Worm (Caenorhabditis elegans) whole organism, early embryonic: ENCODE data around the gene T28A11.22.

Source experiments
- B0310.2 ChIP-seq: sonication (generic microtip); optimal IDR thresholded peaks from 2 replicates; lab custom pipeline; 2016; ENCODE audit warnings: mild to moderate bottlenecking, missing genetic modification characterization, missing compliant biosample characterization
- F13C5.2 ChIP-seq: sonication (generic microtip); optimal IDR thresholded peaks from 2 replicates; lab custom pipeline; 2017; ENCODE audit warnings: mild to moderate bottlenecking, missing genetic modification characterization, inconsistent platforms, missing compliant biosample characterization
- aly-1 ChIP-seq: sonication (generic microtip); optimal IDR thresholded peaks from 2 replicates; lab custom pipeline; 2016; ENCODE audit warnings: missing genetic modification characterization, missing compliant biosample characterization
- ama-1 ChIP-seq: fragments of 150-350 bp; optimal IDR thresholded peaks from 2 replicates; lab custom pipeline; 2014
- ceh-13 ChIP-seq: fragments of 200-800 bp; sonication (Bioruptor generic); optimal IDR thresholded peaks from 2 replicates; lab custom pipeline; 2018; ENCODE audit warnings: mild to moderate bottlenecking, missing genetic modification characterization, missing compliant biosample characterization
- ceh-36 ChIP-seq: sonication (generic microtip); optimal IDR thresholded peaks from 2 replicates; lab custom pipeline; 2016; ENCODE audit warnings: missing genetic modification characterization, inconsistent platforms, missing compliant biosample characterization
- ets-7 ChIP-seq: sonication (generic microtip); optimal IDR thresholded peaks from 2 replicates; lab custom pipeline; 2016; ENCODE audit warnings: missing genotype, missing genetic modification characterization, missing compliant biosample characterization
- flt-1 ChIP-seq: fragments of 200-800 bp; sonication (Bioruptor generic); IDR thresholded peaks from 2 replicates; pipeline ENCODE4 v1.3.6; 2022; ENCODE audit warnings: missing genetic modification characterization, missing compliant biosample characterization
- hmbx-1 ChIP-seq: sonication (generic microtip); optimal IDR thresholded peaks from 2 replicates; lab custom pipeline; 2016; ENCODE audit warnings: mild to moderate bottlenecking, missing genetic modification characterization, missing compliant biosample characterization
- hmg-4 ChIP-seq: fragments of 200-800 bp; sonication (Bioruptor generic); optimal IDR thresholded peaks from 2 replicates; lab custom pipeline; 2018; ENCODE audit warnings: mild to moderate bottlenecking, missing genetic modification characterization, missing compliant biosample characterization
- hnd-1 ChIP-seq: sonication (generic microtip); optimal IDR thresholded peaks from 2 replicates; lab custom pipeline; 2016; ENCODE audit warnings: missing genetic modification characterization, missing compliant biosample characterization
- pes-1 ChIP-seq: fragments of 200-800 bp; sonication (Bioruptor generic); IDR thresholded peaks from 2 replicates; pipeline ENCODE4 v1.3.6; 2022; ENCODE audit warnings: missing genetic modification reagents, missing genetic modification characterization, missing compliant biosample characterization
- scrt-1 ChIP-seq: fragments of 200-800 bp; sonication (Bioruptor generic); IDR thresholded peaks from 2 replicates; pipeline ENCODE4 v1.3.6; 2022; ENCODE audit warnings: missing genetic modification characterization, missing compliant biosample characterization
- sea-1 ChIP-seq: fragments of 200-800 bp; sonication (Bioruptor generic); conservative IDR thresholded peaks from 2 replicates; pipeline ENCODE4 v1.3.6; 2022; ENCODE audit warnings: missing genetic modification characterization, missing compliant biosample characterization
- tbx-11 ChIP-seq: fragments of 200-800 bp; sonication (Bioruptor generic); IDR thresholded peaks from 2 replicates; pipeline ENCODE4 v1.3.6; 2022; ENCODE audit warnings: missing genetic modification characterization, missing compliant biosample characterization
- tbx-37 ChIP-seq: fragments of 200-800 bp; sonication (Bioruptor generic); conservative IDR thresholded peaks from 2 replicates; pipeline ENCODE4 v1.3.6; 2022; ENCODE audit warnings: missing genetic modification reagents, missing genetic modification characterization, missing compliant biosample characterization
- tra-4 ChIP-seq: sonication (generic microtip); optimal IDR thresholded peaks from 2 replicates; lab custom pipeline; 2017; ENCODE audit warnings: missing genetic modification characterization, missing compliant biosample characterization

T28A11.22 gene

DNA sequence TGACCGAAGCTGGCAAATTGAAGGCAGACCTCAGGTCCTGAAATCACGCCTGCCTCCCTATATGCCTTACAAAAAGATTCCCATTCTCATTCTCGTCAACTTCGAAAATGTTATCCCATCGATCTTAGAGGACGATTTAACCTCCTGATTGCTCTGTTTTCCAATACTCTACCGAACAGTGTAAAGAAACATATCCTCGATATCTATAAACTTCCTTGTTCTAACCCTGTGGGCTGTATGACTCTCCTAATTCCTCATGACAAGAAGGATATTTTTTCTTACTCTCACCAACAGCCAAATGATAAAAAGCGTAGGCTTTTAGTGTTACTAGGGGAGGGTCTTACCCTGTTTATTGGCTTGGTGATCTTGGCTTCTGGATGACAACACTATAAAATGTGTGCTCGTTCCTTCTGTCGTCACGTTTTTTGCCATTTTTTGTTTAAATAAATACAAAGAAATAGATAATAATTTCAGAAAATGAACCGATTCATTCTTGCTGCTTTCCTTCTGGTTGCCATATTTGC is 16.3 kb downstream of the T28A11.22 start, which contains the start of gene T28A11.4:
Gene T28A11.4, plus strand, starts transcription at position 474 of the 524 bp plus-strand sequence.
- TF ChIP-seq sea-1 (GFP tag; lab: Robert Waterston, UW) (no peak), ceh-13 (no peak), hmg-4 (no peak)

- TF ChIP-seq tbx-11 (GFP tag; lab: Robert Waterston, UW) (no peak), aly-1 (tag; lab: Kevin White, UChicago) (no peak), pes-1 (GFP tag; lab: Robert Waterston, UW) (no peak), F13C5.2 (tag; lab: Kevin White, UChicago) (no peak), ama-1 (lab: Kevin White, UChicago) (no peak), tbx-37 (GFP tag; lab: Robert Waterston, UW) (no peak)
Measured at ce11 chrV:3275033-3275432, 17.7 kb downstream of the T28A11.22 start, which contains the start of gene T28A11.3. T28A11.3 (plus strand) TSS chrV:3275333.

ce11 chrV:3276184-3276583 is 18.8 kb downstream of the T28A11.22 start:
- TF ChIP-seq pes-1 (GFP tag; lab: Robert Waterston, UW) (no peak), flt-1 (GFP tag; lab: Robert Waterston, UW) (no peak), tbx-37 (GFP tag; lab: Robert Waterston, UW) (no peak), sea-1 (GFP tag; lab: Robert Waterston, UW) (no peak), ama-1 (lab: Kevin White, UChicago) (no peak), scrt-1 (GFP tag; lab: Robert Waterston, UW) (no peak), ceh-13 (no peak), ets-7 (tag; lab: Kevin White, UChicago) (no peak), tra-4 (tag; lab: Kevin White, UChicago) (no peak), F13C5.2 (tag; lab: Kevin White, UChicago) (no peak), aly-1 (tag; lab: Kevin White, UChicago) (no peak), tbx-11 (GFP tag; lab: Robert Waterston, UW) (no peak), hnd-1 (no peak), ceh-36 (tag; lab: Kevin White, UChicago) (no peak), B0310.2 (tag; lab: Kevin White, UChicago) (no peak), hmbx-1 (tag; lab: Kevin White, UChicago) (no peak), hmg-4 (no peak)

ce11 chrV:3278101-3278639 is 20.8 kb downstream of the T28A11.22 start, which contains the start of gene fbxa-64:
fbxa-64 (minus strand) TSS chrV:3278151.
- TF ChIP-seq F13C5.2 (tag; lab: Kevin White, UChicago) (no peak), hmg-4 (no peak), sea-1 (GFP tag; lab: Robert Waterston, UW) (no peak), ets-7 (tag; lab: Kevin White, UChicago) (no peak), hmbx-1 (tag; lab: Kevin White, UChicago) (no peak), ceh-36 (tag; lab: Kevin White, UChicago) (no peak), hnd-1 (no peak), flt-1 (GFP tag; lab: Robert Waterston, UW) (no peak), B0310.2 (tag; lab: Kevin White, UChicago) (no peak), tra-4 (tag; lab: Kevin White, UChicago) (no peak), scrt-1 (GFP tag; lab: Robert Waterston, UW) (no peak), pes-1 (GFP tag; lab: Robert Waterston, UW) (no peak)

DNA sequence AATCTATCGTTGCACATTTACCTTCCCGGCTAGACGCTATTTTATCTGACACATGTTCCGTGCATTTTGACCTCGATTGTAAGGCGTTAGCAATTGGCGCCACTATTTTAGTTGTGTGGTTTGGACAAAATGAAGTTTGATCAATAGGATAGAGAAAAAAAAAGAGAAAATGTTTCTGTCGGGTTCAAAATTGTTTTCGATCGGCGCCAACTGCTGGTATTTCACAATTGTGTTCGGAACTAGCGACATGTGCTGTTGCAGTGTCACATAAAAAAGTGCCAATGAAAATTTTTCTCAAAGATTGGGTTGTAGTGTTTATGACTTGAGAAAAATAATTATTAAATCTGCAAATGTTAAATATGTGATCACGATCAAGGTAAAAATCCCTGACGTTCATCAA is 21.8 kb downstream of the T28A11.22 start:
- TF ChIP-seq ceh-13 = no peak
- no peak for TF ChIP-seq flt-1 (GFP tag; lab: Robert Waterston, UW)
- no peak for TF ChIP-seq aly-1 (tag; lab: Kevin White, UChicago)
- TF ChIP-seq pes-1 (GFP tag; lab: Robert Waterston, UW) = no peak
- TF ChIP-seq hmg-4 = no peak
- no peak for TF ChIP-seq tra-4 (tag; lab: Kevin White, UChicago)
- TF ChIP-seq scrt-1 (GFP tag; lab: Robert Waterston, UW) = no peak
- TF ChIP-seq ama-1 (lab: Kevin White, UChicago) = no peak
- no peak for TF ChIP-seq B0310.2 (tag; lab: Kevin White, UChicago)
- no peak for TF ChIP-seq hmbx-1 (tag; lab: Kevin White, UChicago)
- no peak for TF ChIP-seq hnd-1
- no peak for TF ChIP-seq ets-7 (tag; lab: Kevin White, UChicago)
- TF ChIP-seq F13C5.2 (tag; lab: Kevin White, UChicago) = no peak
- TF ChIP-seq sea-1 (GFP tag; lab: Robert Waterston, UW) = no peak

- TF ChIP-seq ceh-13 (no peak), hnd-1 (no peak), flt-1 (GFP tag; lab: Robert Waterston, UW) (no peak), tbx-11 (GFP tag; lab: Robert Waterston, UW) (no peak), scrt-1 (GFP tag; lab: Robert Waterston, UW) (no peak)
Measured at ce11 chrV:3280009-3280408, 22.6 kb downstream of the T28A11.22 start, which contains the start of gene T28A11.2. T28A11.2 (plus strand) TSS chrV:3280379.

DNA sequence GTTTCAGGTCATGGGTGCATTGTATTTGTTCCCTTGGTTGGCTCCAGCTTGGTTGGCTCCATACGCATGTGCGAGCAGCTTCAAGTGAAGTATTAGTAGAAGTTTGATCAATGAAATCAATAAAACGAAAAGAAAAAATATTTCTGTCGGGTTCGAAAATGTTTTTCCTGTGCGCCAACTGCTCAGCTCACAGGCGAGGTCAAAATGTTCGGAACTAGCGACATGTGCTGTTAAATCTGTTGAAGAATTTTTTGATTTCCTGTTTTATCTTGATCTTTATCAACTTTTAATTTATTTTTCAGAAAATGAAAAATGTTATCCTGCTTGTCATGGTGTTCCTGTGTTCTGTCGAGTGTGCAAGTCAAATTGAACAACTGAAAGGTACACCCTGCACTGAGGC is 24.1 kb downstream of the T28A11.22 start, which contains the start of gene T28A11.25:
Gene T28A11.25, plus strand, starts transcription at position 301 of the 400 bp plus-strand sequence.
- no peak for TF ChIP-seq aly-1 (tag; lab: Kevin White, UChicago)
- TF ChIP-seq tbx-37 (GFP tag; lab: Robert Waterston, UW) = no peak
- no peak for TF ChIP-seq sea-1 (GFP tag; lab: Robert Waterston, UW)
- TF ChIP-seq hmg-4 = no peak
- TF ChIP-seq scrt-1 (GFP tag; lab: Robert Waterston, UW) = no peak
- TF ChIP-seq ceh-13 = no peak
- no peak for TF ChIP-seq hnd-1
- no peak for TF ChIP-seq tbx-11 (GFP tag; lab: Robert Waterston, UW)
- no peak for TF ChIP-seq B0310.2 (tag; lab: Kevin White, UChicago)
- TF ChIP-seq pes-1 (GFP tag; lab: Robert Waterston, UW) = no peak
- TF ChIP-seq ama-1 (lab: Kevin White, UChicago) = no peak
- no peak for TF ChIP-seq ceh-36 (tag; lab: Kevin White, UChicago)
- TF ChIP-seq F13C5.2 (tag; lab: Kevin White, UChicago) = no peak
- TF ChIP-seq hmbx-1 (tag; lab: Kevin White, UChicago) = no peak
- TF ChIP-seq ets-7 (tag; lab: Kevin White, UChicago) = no peak
- TF ChIP-seq flt-1 (GFP tag; lab: Robert Waterston, UW) = no peak
- TF ChIP-seq tra-4 (tag; lab: Kevin White, UChicago) = no peak
